Fruit fly (Drosophila melanogaster) whole organism, embryonic: Measurements from ENCODE around the gene Npc2a.

Experiments
- Antp ChIP-seq: fragments of 200-800 bp; sonication (Bioruptor generic); optimal IDR thresholded peaks from 3 replicates; lab custom pipeline; 2016; ENCODE audit warnings: missing biosample characterization, missing genetic modification characterization
- BEAF-32 ChIP-seq: fragments of 200-800 bp; sonication (Bioruptor generic); optimal IDR thresholded peaks from 3 replicates; lab custom pipeline; 2017; ENCODE audit warnings: missing biosample characterization, missing genetic modification characterization, mild to moderate bottlenecking, moderate library complexity, missing genetic modification reagents
- CG11398 ChIP-seq: fragments of 200-800 bp; sonication (Bioruptor generic); optimal IDR thresholded peaks from 2 replicates; lab custom pipeline; 2016; ENCODE audit warnings: missing biosample characterization, missing genetic modification characterization
- CG11504 ChIP-seq: fragments of 200-800 bp; sonication (Bioruptor generic); optimal IDR thresholded peaks from 3 replicates; lab custom pipeline; 2019; ENCODE audit warnings: missing biosample characterization, mild to moderate bottlenecking, missing genetic modification characterization, moderate library complexity
- CG12299 ChIP-seq: fragments of 200-800 bp; sonication (Bioruptor generic); optimal IDR thresholded peaks from 2 replicates; lab custom pipeline; 2018; ENCODE audit warnings: missing biosample characterization, mild to moderate bottlenecking, missing genetic modification characterization
- CG12391 ChIP-seq: fragments of 200-800 bp; sonication (Bioruptor generic); optimal IDR thresholded peaks from 3 replicates; lab custom pipeline; 2018; ENCODE audit warnings: missing biosample characterization, mild to moderate bottlenecking, missing genetic modification characterization, moderate library complexity
- CG13287 ChIP-seq: fragments of 200-800 bp; sonication (Bioruptor generic); IDR thresholded peaks from 2 replicates; pipeline ENCODE4 v1.3.6; 2022; ENCODE audit warnings: missing biosample characterization, missing genetic modification characterization; ENCODE audit not compliant: partially characterized antibody
- CG14710 ChIP-seq: fragments of 200-800 bp; sonication (Bioruptor generic); optimal IDR thresholded peaks from 3 replicates; lab custom pipeline; 2019; ENCODE audit warnings: missing biosample characterization, mild to moderate bottlenecking, missing genetic modification characterization, moderate library complexity
- CG14860 ChIP-seq: fragments of 200-800 bp; sonication (Bioruptor generic); IDR thresholded peaks from 3 replicates; pipeline ENCODE4 v1.3.6; 2022; ENCODE audit warnings: missing biosample characterization, missing genetic modification characterization; ENCODE audit not compliant: partially characterized antibody
- CG16813 ChIP-seq: fragments of 200-800 bp; sonication (Bioruptor generic); IDR thresholded peaks from 3 replicates; pipeline ENCODE4 v1.3.6; 2022; ENCODE audit warnings: missing biosample characterization, missing genetic modification characterization; ENCODE audit not compliant: partially characterized antibody
- CG2120 ChIP-seq: fragments of 200-800 bp; sonication (Bioruptor generic); optimal IDR thresholded peaks from 3 replicates; lab custom pipeline; 2016; ENCODE audit warnings: missing biosample characterization, missing genetic modification characterization
- CG2199 ChIP-seq: fragments of 200-800 bp; sonication (Bioruptor generic); IDR thresholded peaks from 3 replicates; pipeline ENCODE4 v1.3.6; 2022; ENCODE audit warnings: missing biosample characterization, missing genetic modification characterization
- CG3163 ChIP-seq: fragments of 200-800 bp; sonication (Bioruptor generic); optimal IDR thresholded peaks from 3 replicates; lab custom pipeline; 2016; ENCODE audit warnings: missing biosample characterization, missing genetic modification characterization
- CG3407 ChIP-seq: fragments of 200-800 bp; sonication (Bioruptor generic); optimal IDR thresholded peaks from 2 replicates; lab custom pipeline; 2018; ENCODE audit warnings: missing biosample characterization, mild to moderate bottlenecking, missing genetic modification characterization
- CG4282 ChIP-seq: fragments of 200-800 bp; sonication (Bioruptor generic); optimal IDR thresholded peaks from 2 replicates; lab custom pipeline; 2016; ENCODE audit warnings: missing biosample characterization, missing genetic modification characterization
- CG43689 ChIP-seq: fragments of 200-800 bp; sonication (Bioruptor generic); IDR thresholded peaks from 2 replicates; pipeline ENCODE4 v1.3.6; 2022; ENCODE audit warnings: missing biosample characterization, missing genetic modification characterization
- CG5180 ChIP-seq: fragments of 200-800 bp; sonication (Bioruptor generic); optimal IDR thresholded peaks from 3 replicates; lab custom pipeline; 2017; ENCODE audit warnings: missing biosample characterization, missing genetic modification characterization, mild to moderate bottlenecking, moderate library complexity, missing genetic modification reagents
- CG6689 ChIP-seq: fragments of 200-800 bp; sonication (Bioruptor generic); IDR thresholded peaks from 2 replicates; pipeline ENCODE4 v1.3.6; 2022; ENCODE audit warnings: missing biosample characterization, missing genetic modification characterization
- CG6854 ChIP-seq: fragments of 200-800 bp; sonication (Bioruptor generic); optimal IDR thresholded peaks from 3 replicates; lab custom pipeline; 2017; ENCODE audit warnings: missing biosample characterization, mild to moderate bottlenecking, missing genetic modification characterization
- CG7987 ChIP-seq: fragments of 200-800 bp; sonication (Bioruptor generic); optimal IDR thresholded peaks from 2 replicates; lab custom pipeline; 2018; ENCODE audit warnings: missing biosample characterization, mild to moderate bottlenecking, missing genetic modification characterization, moderate library complexity
- CG8281 ChIP-seq: fragments of 200-800 bp; sonication (Bioruptor generic); optimal IDR thresholded peaks from 2 replicates; lab custom pipeline; 2018; ENCODE audit warnings: missing biosample characterization, mild to moderate bottlenecking, missing genetic modification characterization, moderate library complexity
- CG9609 ChIP-seq: fragments of 200-800 bp; sonication (Bioruptor generic); optimal IDR thresholded peaks from 3 replicates; lab custom pipeline; 2016; ENCODE audit warnings: missing biosample characterization, missing genetic modification characterization
- CkIIα-i1 ChIP-seq: fragments of 200-800 bp; sonication (Bioruptor generic); IDR thresholded peaks from 2 replicates; pipeline ENCODE4 v1.3.6; 2022; ENCODE audit warnings: missing biosample characterization, missing genetic modification characterization
- Deaf1 ChIP-seq: fragments of 200-800 bp; optimal IDR thresholded peaks from 3 replicates; lab custom pipeline; 2019; ENCODE audit warnings: missing biosample characterization, mild to moderate bottlenecking, missing genetic modification characterization, moderate library complexity
- E2f2 ChIP-seq: fragments of 200-800 bp; sonication (Bioruptor generic); IDR thresholded peaks from 2 replicates; pipeline ENCODE4 v1.3.6; 2022; ENCODE audit warnings: missing biosample characterization, missing genetic modification characterization
- Hr78 ChIP-seq, 2 experiments: fragments of 200-800 bp in 1 of 2; fragments of >200 bp in 1 of 2; sonication (Bioruptor generic) in 1 of 2; optimal IDR thresholded peaks; 2 replicates each; lab custom pipeline; 2017 to 2019; ENCODE audit warnings: missing biosample characterization in 2 of 2, missing genetic modification characterization in 2 of 2, mild to moderate bottlenecking in 1 of 2, moderate library complexity in 1 of 2
- Lpt ChIP-seq: fragments of >200 bp; optimal IDR thresholded peaks from 2 replicates; lab custom pipeline; 2018; ENCODE audit warnings: missing biosample characterization, missing genetic modification characterization
- MESR4 ChIP-seq: fragments of 200-800 bp; sonication (Bioruptor generic); optimal IDR thresholded peaks from 2 replicates; lab custom pipeline; 2018; ENCODE audit warnings: missing biosample characterization, mild to moderate bottlenecking, missing genetic modification characterization, moderate library complexity
- Max ChIP-seq: fragments of 200-800 bp; sonication (Bioruptor generic); optimal IDR thresholded peaks from 2 replicates; lab custom pipeline; 2016; ENCODE audit warnings: missing biosample characterization, mild to moderate bottlenecking, missing genetic modification characterization
- Neu2 ChIP-seq: fragments of 200-800 bp; sonication (Bioruptor generic); optimal IDR thresholded peaks from 3 replicates; lab custom pipeline; 2016; ENCODE audit warnings: missing biosample characterization, missing genetic modification characterization, borderline replicate concordance
- Nf-YB ChIP-seq: fragments of 200-800 bp; sonication (Bioruptor generic); optimal IDR thresholded peaks from 3 replicates; lab custom pipeline; 2019; ENCODE audit warnings: missing biosample characterization, mild to moderate bottlenecking, missing genetic modification characterization, moderate library complexity
- Nf-YC ChIP-seq: fragments of 200-800 bp; optimal IDR thresholded peaks from 3 replicates; lab custom pipeline; 2019; ENCODE audit warnings: missing biosample characterization, mild to moderate bottlenecking, missing genetic modification characterization, moderate library complexity
- TFAM ChIP-seq: fragments of 200-800 bp; sonication (Bioruptor generic); optimal IDR thresholded peaks from 2 replicates; lab custom pipeline; 2017; ENCODE audit warnings: missing biosample characterization, missing genetic modification characterization, inconsistent platforms
- ato ChIP-seq: fragments of 200-800 bp; sonication (Bioruptor generic); IDR thresholded peaks from 2 replicates; pipeline ENCODE4 v1.3.6; 2022; ENCODE audit warnings: missing biosample characterization, missing genetic modification characterization; ENCODE audit not compliant: partially characterized antibody
- chif ChIP-seq, 2 experiments: fragments of 200-800 bp; sonication (Bioruptor generic); optimal IDR thresholded peaks; 3 replicates each; lab custom pipeline; 2016; ENCODE audit warnings: missing biosample characterization in 2 of 2, missing genetic modification characterization in 2 of 2
- chinmo ChIP-seq: fragments of 200-800 bp; sonication (Bioruptor generic); IDR thresholded peaks from 4 replicates; pipeline ENCODE4 v1.3.6; 2022; ENCODE audit warnings: missing biosample characterization, missing genetic modification characterization; ENCODE audit not compliant: partially characterized antibody
- crc ChIP-seq: fragments of 200-800 bp; sonication (Bioruptor generic); optimal IDR thresholded peaks from 2 replicates; lab custom pipeline; 2016; ENCODE audit warnings: missing biosample characterization, missing genetic modification characterization
- ems ChIP-seq: fragments of 200-800 bp; sonication (Bioruptor generic); optimal IDR thresholded peaks from 3 replicates; lab custom pipeline; 2016; ENCODE audit warnings: missing biosample characterization, missing genetic modification characterization
- gsb ChIP-seq: fragments of 200-800 bp; sonication (Bioruptor generic); IDR thresholded peaks from 2 replicates; pipeline ENCODE4 v1.3.6; 2022; ENCODE audit warnings: missing biosample characterization, missing genetic modification characterization
- kay ChIP-seq: fragments of 200-800 bp; sonication (Bioruptor generic); optimal IDR thresholded peaks from 2 replicates; lab custom pipeline; 2016; ENCODE audit warnings: missing biosample characterization, missing genetic modification characterization
- mam ChIP-seq: fragments of 200-800 bp; sonication (Bioruptor generic); optimal IDR thresholded peaks from 3 replicates; lab custom pipeline; 2016; ENCODE audit warnings: missing biosample characterization, missing genetic modification characterization
- psq ChIP-seq: fragments of 200-800 bp; sonication (Bioruptor generic); optimal IDR thresholded peaks from 2 replicates; lab custom pipeline; 2017; ENCODE audit warnings: missing biosample characterization, missing genetic modification characterization
- pzg ChIP-seq: fragments of 200-800 bp; sonication (Bioruptor generic); optimal IDR thresholded peaks from 3 replicates; lab custom pipeline; 2018; ENCODE audit warnings: missing biosample characterization, mild to moderate bottlenecking, missing genetic modification characterization, moderate library complexity
- row ChIP-seq: fragments of 200-800 bp; sonication (Bioruptor generic); IDR thresholded peaks from 3 replicates; pipeline ENCODE4 v1.3.6; 2022; ENCODE audit warnings: missing biosample characterization, missing genetic modification characterization
- sqz ChIP-seq: fragments of 200-800 bp; sonication (Bioruptor generic); optimal IDR thresholded peaks from 3 replicates; lab custom pipeline; 2018; ENCODE audit warnings: missing biosample characterization, mild to moderate bottlenecking, missing genetic modification characterization
- sr ChIP-seq: fragments of 200-800 bp; sonication (Bioruptor generic); IDR thresholded peaks from 3 replicates; pipeline ENCODE4 v1.3.6; 2022; ENCODE audit warnings: missing biosample characterization, missing genetic modification characterization
- stwl ChIP-seq: fragments of 200-800 bp; sonication (Bioruptor generic); optimal IDR thresholded peaks from 3 replicates; lab custom pipeline; 2018; ENCODE audit warnings: missing biosample characterization, mild to moderate bottlenecking, missing genetic modification characterization, moderate library complexity
- tna ChIP-seq: fragments of 200-800 bp; sonication (Bioruptor generic); IDR thresholded peaks from 2 replicates; pipeline ENCODE4 v1.3.6; 2022; ENCODE audit warnings: missing biosample characterization, missing genetic modification characterization; ENCODE audit not compliant: partially characterized antibody
- trem ChIP-seq: fragments of 200-800 bp; optimal IDR thresholded peaks from 3 replicates; lab custom pipeline; 2019; ENCODE audit warnings: missing biosample characterization, mild to moderate bottlenecking, missing genetic modification characterization, moderate library complexity

The Npc2a gene

DNA sequence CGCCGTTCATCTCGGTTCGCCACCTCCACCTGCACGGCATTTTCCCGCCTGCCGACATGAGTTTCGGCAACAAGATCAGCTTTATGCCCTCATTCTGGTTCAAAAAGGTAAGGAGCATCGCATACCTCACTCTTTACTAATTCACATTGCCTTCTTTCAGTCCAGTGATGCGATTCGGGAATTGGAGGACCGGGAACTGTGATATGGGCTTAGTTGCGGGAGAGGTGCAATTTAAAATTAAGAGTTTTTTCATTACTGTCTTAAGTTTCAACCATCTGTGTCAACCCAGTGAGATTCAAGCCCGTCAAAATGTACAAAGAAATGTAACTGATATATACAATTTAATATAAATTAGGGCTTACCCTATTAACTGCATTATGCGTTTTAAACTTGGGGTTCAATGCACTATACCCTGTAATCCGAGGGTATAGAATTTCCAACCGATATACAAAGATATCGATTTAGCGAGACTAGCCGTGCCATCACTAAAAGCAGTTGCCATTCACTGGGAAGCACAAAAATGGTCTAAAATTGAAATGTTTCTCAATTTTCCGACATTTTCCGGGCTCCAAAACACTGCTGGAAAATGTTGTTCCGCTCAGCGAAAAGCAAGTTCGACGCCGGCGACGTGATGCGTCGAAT lies 6.2 kb upstream of the Npc2a start, which contains the start of gene CG7289:
Gene CG7289, plus strand, starts transcription at position 492 of the 642 bp plus-strand sequence.
- TF ChIP-seq CG13287 (peak; percentile 78), Lpt (GFP tag; lab: Kevin White, UChicago) (no peak), CG2120 (GFP tag; lab: Kevin White, UChicago) (peak; percentile 46), psq (GFP tag; lab: Kevin White, UChicago) (no peak), gsb (GFP tag; lab: Robert Waterston, UW) (no peak), sr (no peak), CG2199 (no peak), ato (GFP tag; lab: Robert Waterston, UW) (no peak), BEAF-32 (GFP tag; lab: Kevin White, UChicago) (peak; percentile 67), CG16813 (GFP tag; lab: Robert Waterston, UW) (peak; percentile 59), CG6689 (GFP tag; lab: Robert Waterston, UW) (no peak), CG9609 (no peak), CG5180 (GFP tag; lab: Kevin White, UChicago) (no peak), Max (GFP tag; lab: Kevin White, UChicago) (no peak), stwl (peak; percentile 75), CG11398 (GFP tag; lab: Kevin White, UChicago) (no peak), E2f2 (GFP tag; lab: Robert Waterston, UW) (peak; percentile 42; the same call in 1 of the 2 replicates), Antp (GFP tag; lab: Kevin White, UChicago) (no peak), CkIIα-i1 (GFP tag; lab: Robert Waterston, UW) (no peak), CG8281 (no peak), chif (GFP tag; optimal IDR thresholded peaks at IDR 0.05; lab: Kevin White, UChicago) (no peak), kay (no peak), Nf-YB (no peak), Nf-YC (no peak), CG7987 (no peak), ems (GFP tag; lab: Kevin White, UChicago) (no peak), pzg (peak; percentile 55), MESR4 (GFP tag; lab: Kevin White, UChicago) (peak; percentile 53), CG12299 (tag; lab: Kevin White, UChicago) (no peak), row (GFP tag; lab: Robert Waterston, UW) (peak; percentile 70), CG12391 (tag; lab: Kevin White, UChicago) (no peak), Deaf1 (tag; lab: Kevin White, UChicago) (no peak), CG4282 (GFP tag; lab: Kevin White, UChicago) (no peak), tna (GFP tag; lab: Robert Waterston, UW) (peak; percentile 38; the same call in 1 of the 2 replicates), CG3163 (GFP tag; lab: Kevin White, UChicago) (no peak), CG11504 (no peak), TFAM (GFP tag; lab: Kevin White, UChicago) (no peak), chinmo (no peak), CG43689 (no peak), sqz (no peak), trem (tag; lab: Kevin White, UChicago) (peak; percentile 4), CG6854 (GFP tag; lab: Kevin White, UChicago) (no peak), Hr78 (GFP tag; optimal IDR thresholded peaks at IDR 0.05; lab: Kevin White, UChicago) (no peak), mam (peak; percentile 12), CG3407 (GFP tag; lab: Kevin White, UChicago) (no peak), CG14860 (GFP tag; lab: Robert Waterston, UW) (peak; percentile 55; the same call in 2 of the 3 replicates), crc (GFP tag; lab: Kevin White, UChicago) (no peak), Neu2 (GFP tag; lab: Kevin White, UChicago) (no peak), CG14710 (tag; lab: Kevin White, UChicago) (no peak)
